Fruit fly (Drosophila melanogaster) whole organism: ENCODE data around the gene Pde1c.

Experiments
- Dll ChIP-seq: fragments of >200 bp; optimal IDR thresholded peaks from 2 replicates; lab custom pipeline; 2017
- pan ChIP-seq: fragments of >200 bp; optimal IDR thresholded peaks from 2 replicates; lab custom pipeline; 2017
- psq ChIP-seq: fragments of >200 bp; optimal IDR thresholded peaks from 2 replicates; lab custom pipeline; 2017

- TF ChIP-seq pan = no peak
- TF ChIP-seq psq = no peak
- TF ChIP-seq Dll (lab: Kevin White, UChicago) = no peak
These were observed 48.6 kb upstream of the Pde1c start for dm6 chr2L:11976955-11977354.
